Worm (Caenorhabditis elegans): Measurements from ENCODE around the gene str-134.

Gene str-134

ce11 chrV:756169-756568 is 12.7 kb downstream of the str-134 start, which contains the start of gene str-20:
str-20 (plus strand) TSS chrV:756469.
- TF ChIP-seq ref-1 (GFP tag; conservative IDR thresholded peaks at IDR 0.05): no peak
- TF ChIP-seq tab-1 (GFP tag; IDR thresholded peaks at IDR 0.05): no peak
- TF ChIP-seq klf-2 (GFP tag; conservative IDR thresholded peaks at IDR 0.05): no peak
- TF ChIP-seq med-1 (GFP tag; optimal IDR thresholded peaks at IDR 0.05; ENCODE audit: insufficient read depth): no peak
- no peak for TF ChIP-seq T22C8.4 (GFP tag; IDR thresholded peaks at IDR 0.05)
- no peak for TF ChIP-seq ztf-23 (GFP tag; IDR thresholded peaks at IDR 0.05)
- TF ChIP-seq cog-1 (tag; optimal IDR thresholded peaks at IDR 0.05): no peak
- no peak for TF ChIP-seq ztf-29 (GFP tag; IDR thresholded peaks at IDR 0.05)
- TF ChIP-seq flt-1 (GFP tag; IDR thresholded peaks at IDR 0.05): no peak

ce11 chrV:761235-761634 is 17.8 kb downstream of the str-134 start, which contains the start of gene C05E4.15:
C05E4.15 (minus strand) TSS chrV:761335.
- TF ChIP-seq med-1 (GFP tag; optimal IDR thresholded peaks at IDR 0.05; ENCODE audit: insufficient read depth): no peak
- no peak for TF ChIP-seq T22C8.4 (GFP tag; IDR thresholded peaks at IDR 0.05)
- no peak for TF ChIP-seq tab-1 (GFP tag; IDR thresholded peaks at IDR 0.05)
- no peak for TF ChIP-seq ztf-23 (GFP tag; IDR thresholded peaks at IDR 0.05)
- TF ChIP-seq klf-2 (GFP tag; conservative IDR thresholded peaks at IDR 0.05): no peak
- no peak for TF ChIP-seq flt-1 (GFP tag; IDR thresholded peaks at IDR 0.05)
- TF ChIP-seq ref-1 (GFP tag; conservative IDR thresholded peaks at IDR 0.05): no peak
- TF ChIP-seq ztf-29 (GFP tag; IDR thresholded peaks at IDR 0.05): no peak
- no peak for TF ChIP-seq cog-1 (tag; optimal IDR thresholded peaks at IDR 0.05)

DNA sequence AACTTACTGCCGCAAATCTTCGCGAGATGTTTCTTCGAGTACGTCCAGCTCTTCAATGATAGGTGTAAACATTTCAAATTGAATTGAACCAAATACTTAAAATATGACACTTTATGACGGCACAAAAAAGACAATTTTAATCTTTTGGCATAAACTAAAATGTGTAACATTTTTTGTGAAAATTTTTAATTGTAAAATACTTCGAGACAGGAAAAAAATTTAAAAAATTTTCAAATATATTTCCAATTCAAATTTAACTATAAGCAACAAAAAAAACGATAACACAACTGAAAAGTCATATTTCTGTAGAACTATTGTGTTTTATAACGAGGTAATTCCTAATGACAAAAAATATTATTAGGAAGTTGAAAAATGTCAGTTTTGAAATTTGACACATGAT is 18.4 kb downstream of the str-134 start, which contains the start of gene C05E4.12:
Gene C05E4.12 (minus strand): TSS at position 101 of the 400 bp plus-strand sequence.
- TF ChIP-seq cog-1 (tag; optimal IDR thresholded peaks at IDR 0.05): no peak
- TF ChIP-seq ztf-23 (GFP tag; IDR thresholded peaks at IDR 0.05): no peak
- no peak for TF ChIP-seq tab-1 (GFP tag; IDR thresholded peaks at IDR 0.05)
- TF ChIP-seq med-1 (GFP tag; optimal IDR thresholded peaks at IDR 0.05; ENCODE audit: insufficient read depth): no peak
- TF ChIP-seq ztf-29 (GFP tag; IDR thresholded peaks at IDR 0.05): no peak
- no peak for TF ChIP-seq flt-1 (GFP tag; IDR thresholded peaks at IDR 0.05)
- TF ChIP-seq ref-1 (GFP tag; conservative IDR thresholded peaks at IDR 0.05): no peak
- no peak for TF ChIP-seq klf-2 (GFP tag; conservative IDR thresholded peaks at IDR 0.05)
- TF ChIP-seq T22C8.4 (GFP tag; IDR thresholded peaks at IDR 0.05): no peak

DNA sequence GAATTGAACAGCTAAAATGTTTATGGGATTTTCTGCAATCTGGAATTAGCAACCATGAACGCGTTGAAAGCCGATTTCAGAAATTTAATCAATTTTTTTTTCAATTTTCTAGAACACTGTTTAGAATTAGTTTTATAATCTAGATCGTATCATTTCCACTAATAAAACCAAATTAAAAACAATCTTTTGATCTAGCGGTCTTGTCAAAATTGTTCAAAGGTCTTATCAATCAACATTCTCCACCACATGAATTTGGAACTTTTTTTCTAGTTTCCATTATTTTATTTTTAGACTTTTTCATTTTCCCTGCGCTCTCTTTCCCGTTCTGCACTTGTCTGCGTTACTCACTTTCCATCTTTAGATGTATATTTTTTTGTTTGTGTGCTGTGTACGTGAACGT is 18.9 kb downstream of the str-134 start, which contains the start of gene srp-2:
Gene srp-2 (plus strand): TSS at position 301 of the 400 bp plus-strand sequence.
- TF ChIP-seq tab-1 (GFP tag; IDR thresholded peaks at IDR 0.05) (no peak), klf-2 (GFP tag; conservative IDR thresholded peaks at IDR 0.05) (no peak), T22C8.4 (GFP tag; IDR thresholded peaks at IDR 0.05) (no peak), ztf-23 (GFP tag; IDR thresholded peaks at IDR 0.05) (no peak), cog-1 (tag; optimal IDR thresholded peaks at IDR 0.05) (no peak), flt-1 (GFP tag; IDR thresholded peaks at IDR 0.05) (no peak), med-1 (GFP tag; optimal IDR thresholded peaks at IDR 0.05; ENCODE audit: insufficient read depth) (no peak), ref-1 (GFP tag; conservative IDR thresholded peaks at IDR 0.05) (no peak), ztf-29 (GFP tag; IDR thresholded peaks at IDR 0.05) (no peak)

DNA sequence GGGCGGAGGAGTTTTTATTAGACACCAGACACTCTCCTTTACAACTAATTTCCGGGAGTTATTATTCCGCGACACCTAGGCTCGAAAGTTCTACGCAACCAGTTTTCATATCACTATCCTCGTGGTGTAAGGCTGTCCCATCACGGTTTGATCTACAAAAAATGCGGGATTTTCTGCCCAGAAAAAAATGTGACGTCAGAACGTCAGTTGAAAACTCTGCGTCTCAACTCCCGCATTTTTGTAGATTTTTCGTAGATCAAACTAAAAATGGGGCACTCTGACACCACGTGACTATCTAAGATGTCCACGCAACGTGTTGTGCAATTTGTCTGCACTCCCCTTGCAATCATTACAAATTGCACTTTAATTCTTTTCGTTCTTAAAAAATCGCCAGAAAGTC is 21.3 kb downstream of the str-134 start, which contains the start of gene str-238:
Gene str-238 (plus strand): TSS at position 301 of the 400 bp plus-strand sequence.
- TF ChIP-seq cog-1 (tag; optimal IDR thresholded peaks at IDR 0.05) (no peak), klf-2 (GFP tag; conservative IDR thresholded peaks at IDR 0.05) (no peak), ztf-29 (GFP tag; IDR thresholded peaks at IDR 0.05) (no peak), tab-1 (GFP tag; IDR thresholded peaks at IDR 0.05) (no peak), flt-1 (GFP tag; IDR thresholded peaks at IDR 0.05) (no peak), ref-1 (GFP tag; conservative IDR thresholded peaks at IDR 0.05) (no peak), med-1 (GFP tag; optimal IDR thresholded peaks at IDR 0.05; ENCODE audit: insufficient read depth) (no peak), T22C8.4 (GFP tag; IDR thresholded peaks at IDR 0.05) (no peak), ztf-23 (GFP tag; IDR thresholded peaks at IDR 0.05) (no peak)

ce11 chrV:772210-772609 is 28.8 kb downstream of the str-134 start:
- TF ChIP-seq ztf-29 (GFP tag; IDR thresholded peaks at IDR 0.05) (no peak), flt-1 (GFP tag; IDR thresholded peaks at IDR 0.05) (no peak), T22C8.4 (GFP tag; IDR thresholded peaks at IDR 0.05) (no peak), ztf-23 (GFP tag; IDR thresholded peaks at IDR 0.05) (no peak), tab-1 (GFP tag; IDR thresholded peaks at IDR 0.05) (no peak)

ce11 chrV:773256-773655 is 29.8 kb downstream of the str-134 start, which contains the start of gene sti-1:
sti-1 (plus strand) TSS chrV:773518.
- TF ChIP-seq flt-1 (GFP tag; IDR thresholded peaks at IDR 0.05): no peak
- peak; percentile 68 for TF ChIP-seq cog-1 (tag; optimal IDR thresholded peaks at IDR 0.05)
- TF ChIP-seq med-1 (GFP tag; optimal IDR thresholded peaks at IDR 0.05; ENCODE audit: insufficient read depth): peak; percentile 18

DNA sequence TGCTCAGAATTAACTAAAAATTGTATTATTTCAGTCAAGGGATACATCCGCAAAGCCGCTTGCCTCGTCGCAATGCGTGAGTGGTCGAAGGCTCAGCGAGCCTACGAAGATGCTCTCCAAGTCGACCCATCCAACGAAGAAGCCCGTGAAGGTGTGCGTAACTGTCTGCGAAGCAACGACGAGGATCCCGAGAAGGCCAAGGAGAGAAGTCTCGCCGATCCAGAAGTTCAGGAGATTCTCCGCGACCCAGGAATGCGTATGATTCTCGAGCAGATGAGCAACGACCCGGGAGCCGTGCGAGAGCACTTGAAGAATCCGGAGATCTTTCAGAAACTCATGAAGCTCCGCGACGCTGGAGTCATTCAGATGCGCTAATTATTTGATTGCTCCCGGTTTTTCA is 30.9 kb downstream of the str-134 start:
- TF ChIP-seq T22C8.4 (GFP tag; IDR thresholded peaks at IDR 0.05) (no peak), med-1 (GFP tag; optimal IDR thresholded peaks at IDR 0.05; ENCODE audit: insufficient read depth) (no peak), ztf-23 (GFP tag; IDR thresholded peaks at IDR 0.05) (no peak), cog-1 (tag; optimal IDR thresholded peaks at IDR 0.05) (no peak), klf-2 (GFP tag; conservative IDR thresholded peaks at IDR 0.05) (no peak), flt-1 (GFP tag; IDR thresholded peaks at IDR 0.05) (no peak), tab-1 (GFP tag; IDR thresholded peaks at IDR 0.05) (no peak), ref-1 (GFP tag; conservative IDR thresholded peaks at IDR 0.05) (no peak), ztf-29 (GFP tag; IDR thresholded peaks at IDR 0.05) (no peak)

- no peak for TF ChIP-seq ztf-23 (GFP tag; IDR thresholded peaks at IDR 0.05)
- no peak for TF ChIP-seq cog-1 (tag; optimal IDR thresholded peaks at IDR 0.05)
- TF ChIP-seq tab-1 (GFP tag; IDR thresholded peaks at IDR 0.05): no peak
- TF ChIP-seq klf-2 (GFP tag; conservative IDR thresholded peaks at IDR 0.05): no peak
- TF ChIP-seq flt-1 (GFP tag; IDR thresholded peaks at IDR 0.05): no peak
- no peak for TF ChIP-seq ref-1 (GFP tag; conservative IDR thresholded peaks at IDR 0.05)
- TF ChIP-seq ztf-29 (GFP tag; IDR thresholded peaks at IDR 0.05): no peak
- no peak for TF ChIP-seq T22C8.4 (GFP tag; IDR thresholded peaks at IDR 0.05)
- no peak for TF ChIP-seq med-1 (GFP tag; optimal IDR thresholded peaks at IDR 0.05; ENCODE audit: insufficient read depth)
Observed at ce11 chrV:774875-775359, 31.5 kb downstream of the str-134 start, which contains the start of gene srbc-58. srbc-58 (plus strand) TSS chrV:774995.

- no peak for TF ChIP-seq T22C8.4 (GFP tag; IDR thresholded peaks at IDR 0.05)
- no peak for TF ChIP-seq ztf-23 (GFP tag; IDR thresholded peaks at IDR 0.05)
- TF ChIP-seq cog-1 (tag; optimal IDR thresholded peaks at IDR 0.05): no peak
- no peak for TF ChIP-seq klf-2 (GFP tag; conservative IDR thresholded peaks at IDR 0.05)
- no peak for TF ChIP-seq med-1 (GFP tag; optimal IDR thresholded peaks at IDR 0.05; ENCODE audit: insufficient read depth)
- no peak for TF ChIP-seq ztf-29 (GFP tag; IDR thresholded peaks at IDR 0.05)
- TF ChIP-seq ref-1 (GFP tag; conservative IDR thresholded peaks at IDR 0.05): no peak
Observed at ce11 chrV:777285-777684, 33.8 kb downstream of the str-134 start, which contains the start of gene R09E12.9. R09E12.9 (plus strand) TSS chrV:777600.
